Worm (Caenorhabditis elegans) whole organism, L4/young adult: ENCODE measurements around the gene psd-1.

Experiments used
- dao-5 ChIP-seq: sonication (generic microtip); optimal IDR thresholded peaks from 2 replicates; lab custom pipeline; 2016; ENCODE audit warnings: missing genotype, missing genetic modification characterization, moderate library complexity, missing compliant biosample characterization
- him-1 ChIP-seq: sonication (generic microtip); optimal IDR thresholded peaks from 2 replicates; lab custom pipeline; 2016; ENCODE audit warnings: missing genotype, missing genetic modification reagents, missing genetic modification characterization, missing compliant biosample characterization

DNA sequence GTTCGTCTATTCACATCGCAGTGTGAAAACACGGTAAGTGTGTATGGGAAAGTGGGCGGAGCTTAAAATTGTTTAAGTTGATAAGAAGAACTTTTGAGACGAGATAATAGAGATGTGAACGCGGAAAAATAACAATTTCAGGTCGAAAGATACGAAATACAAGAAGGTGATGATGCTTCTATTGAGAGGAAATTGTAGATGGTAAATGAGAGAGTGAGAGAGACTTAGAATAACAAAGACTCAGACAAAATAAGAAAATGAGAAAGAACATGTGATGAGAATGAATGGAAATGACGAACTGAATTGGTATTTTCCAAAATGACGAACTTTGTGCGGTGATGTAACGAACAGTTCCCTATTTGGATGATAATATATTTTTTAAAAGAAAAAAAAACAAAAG lies 4.1 kb downstream of the psd-1 start:
- TF ChIP-seq him-1 (tag; lab: Kevin White, UChicago): no peak
- no peak for TF ChIP-seq dao-5 (tag; lab: Kevin White, UChicago)
